Fruit fly (Drosophila melanogaster) whole organism, wandering third instar larva: ENCODE measurements around the gene Cyp4d21.

ENCODE experiments used
- Abd-B ChIP-seq: fragments of >200 bp; optimal IDR thresholded peaks from 2 replicates; lab custom pipeline; 2017; ENCODE audit warnings: missing biosample characterization, missing genetic modification characterization
- CG32264 ChIP-seq: fragments of 200-800 bp; sonication (Bioruptor generic); optimal IDR thresholded peaks from 2 replicates; lab custom pipeline; 2016; ENCODE audit warnings: missing biosample characterization, missing genetic modification characterization
- CG9705 ChIP-seq: fragments of 200-800 bp; sonication (Bioruptor generic); optimal IDR thresholded peaks from 2 replicates; lab custom pipeline; 2018; ENCODE audit warnings: missing biosample characterization, mild to moderate bottlenecking, missing genetic modification characterization
- Dfd ChIP-seq: fragments of >200 bp; optimal IDR thresholded peaks from 2 replicates; lab custom pipeline; 2017; ENCODE audit warnings: missing biosample characterization, missing genetic modification characterization
- Dif ChIP-seq: fragments of 200-275, 200-300 bp; sonication (Bioruptor generic); optimal IDR thresholded peaks from 2 replicates; lab custom pipeline; 2018; ENCODE audit warnings: missing biosample characterization, missing genetic modification characterization; ENCODE audit not compliant: partially characterized antibody
- GATAd ChIP-seq: sonication (Bioruptor generic); optimal IDR thresholded peaks from 2 replicates; lab custom pipeline; 2016; ENCODE audit warnings: missing biosample characterization, missing genetic modification characterization
- HLH106 ChIP-seq: fragments of 200-800 bp; optimal IDR thresholded peaks from 3 replicates; lab custom pipeline; 2019; ENCODE audit warnings: missing biosample characterization, mild to moderate bottlenecking, missing genetic modification characterization, moderate library complexity
- Hr83 ChIP-seq: fragments of 200-300 bp; sonication (Bioruptor generic); optimal IDR thresholded peaks from 2 replicates; lab custom pipeline; 2016; ENCODE audit warnings: missing biosample characterization, mild to moderate bottlenecking, missing genetic modification characterization, moderate library complexity; ENCODE audit not compliant: poor library complexity, severe bottlenecking
- Jra ChIP-seq: sonication (Bioruptor generic); optimal IDR thresholded peaks from 2 replicates; lab custom pipeline; 2016; ENCODE audit warnings: missing biosample characterization, missing genetic modification characterization
- Mio ChIP-seq: sonication (Bioruptor generic); optimal IDR thresholded peaks from 2 replicates; lab custom pipeline; 2016; ENCODE audit warnings: missing biosample characterization, missing genetic modification characterization
- Myc ChIP-seq: fragments of >200 bp; optimal IDR thresholded peaks from 2 replicates; lab custom pipeline; 2017
- N ChIP-seq: fragments of >200 bp; optimal IDR thresholded peaks from 2 replicates; lab custom pipeline; 2018; ENCODE audit warnings: missing biosample characterization, missing external identifiers, missing genetic modification characterization
- OdsH ChIP-seq: fragments of 200-800 bp; sonication (Bioruptor generic); optimal IDR thresholded peaks from 2 replicates; lab custom pipeline; 2016; ENCODE audit warnings: missing biosample characterization, mild to moderate bottlenecking, missing genetic modification characterization
- Rel ChIP-seq, 2 experiments: fragments of 200-800 bp; sonication (Bioruptor generic) in 1 of 2; optimal IDR thresholded peaks; 2 replicates in 1 of 2; 3 replicates in 1 of 2; lab custom pipeline; 2016 to 2019; ENCODE audit warnings: mild to moderate bottlenecking in 2 of 2, missing biosample characterization in 2 of 2, missing genetic modification characterization in 2 of 2, moderate library complexity in 1 of 2
- Vsx2 ChIP-seq: fragments of 200-300, 225-300 bp; sonication (Bioruptor generic); optimal IDR thresholded peaks from 2 replicates; lab custom pipeline; 2018; ENCODE audit warnings: missing biosample characterization, missing genetic modification characterization; ENCODE audit not compliant: partially characterized antibody
- brk ChIP-seq: fragments of 200-800 bp; sonication (Bioruptor generic); optimal IDR thresholded peaks from 2 replicates; lab custom pipeline; 2016; ENCODE audit warnings: missing biosample characterization, mild to moderate bottlenecking, missing genetic modification characterization
- dl ChIP-seq, 2 experiments: fragments of 175-275, 200-275 bp in 1 of 2; fragments of 200-275 bp in 1 of 2; sonication (Bioruptor generic); optimal IDR thresholded peaks; lab custom pipeline; 2018; ENCODE audit warnings: mild to moderate bottlenecking in 2 of 2, missing biosample characterization in 2 of 2, missing genetic modification characterization in 2 of 2, moderate library complexity in 2 of 2; ENCODE audit not compliant: partially characterized antibody in 2 of 2, insufficient read depth in 1 of 2
- dmrt93B ChIP-seq: fragments of 200-800 bp; sonication (Bioruptor generic); optimal IDR thresholded peaks from 2 replicates; lab custom pipeline; 2018; ENCODE audit warnings: missing biosample characterization, mild to moderate bottlenecking, missing genetic modification characterization
- dsf ChIP-seq: sonication (Bioruptor generic); optimal IDR thresholded peaks from 2 replicates; lab custom pipeline; 2016; ENCODE audit warnings: missing biosample characterization, missing genetic modification characterization, borderline replicate concordance
- ey ChIP-seq: fragments of 200-800 bp; sonication (Bioruptor generic); optimal IDR thresholded peaks from 2 replicates; lab custom pipeline; 2016; ENCODE audit warnings: missing biosample characterization, missing genetic modification characterization
- foxo ChIP-seq, 2 experiments: fragments of 200-800 bp; sonication (Bioruptor generic); optimal IDR thresholded peaks; 2 replicates in 1 of 2; 3 replicates in 1 of 2; lab custom pipeline; 2016 to 2017; ENCODE audit warnings: missing biosample characterization in 2 of 2, missing genetic modification characterization in 2 of 2
- fru ChIP-seq: fragments of 200-800 bp; sonication (Bioruptor generic); optimal IDR thresholded peaks from 3 replicates; lab custom pipeline; 2016; ENCODE audit warnings: missing biosample characterization, mild to moderate bottlenecking, missing genetic modification characterization
- h ChIP-seq: fragments of 200-800 bp; sonication (Bioruptor generic); optimal IDR thresholded peaks from 3 replicates; lab custom pipeline; 2016; ENCODE audit warnings: missing biosample characterization, mild to moderate bottlenecking, missing genetic modification characterization
- jim ChIP-seq: fragments of 175-275, 200-325 bp; sonication (Bioruptor generic); optimal IDR thresholded peaks from 2 replicates; lab custom pipeline; 2016; ENCODE audit warnings: missing biosample characterization, mild to moderate bottlenecking, missing genetic modification characterization
- pan ChIP-seq: fragments of >200 bp; optimal IDR thresholded peaks from 2 replicates; lab custom pipeline; 2017
- psq ChIP-seq: fragments of 200-800 bp; sonication (Bioruptor generic); optimal IDR thresholded peaks from 3 replicates; lab custom pipeline; 2017; ENCODE audit warnings: missing biosample characterization, mild to moderate bottlenecking, missing genetic modification characterization, moderate library complexity
- rgr ChIP-seq: fragments of 200-800 bp; sonication (Bioruptor generic); optimal IDR thresholded peaks from 3 replicates; lab custom pipeline; 2016; ENCODE audit warnings: missing biosample characterization, mild to moderate bottlenecking, missing genetic modification characterization
- sage ChIP-seq: fragments of 200-800 bp; sonication (Bioruptor generic); optimal IDR thresholded peaks from 2 replicates; lab custom pipeline; 2016; ENCODE audit warnings: missing biosample characterization, mild to moderate bottlenecking, missing genetic modification characterization
- sv ChIP-seq: fragments of 200-800 bp; sonication (Bioruptor generic); optimal IDR thresholded peaks from 3 replicates; lab custom pipeline; 2016; ENCODE audit warnings: missing biosample characterization, missing genetic modification characterization
- tai ChIP-seq: sonication (Bioruptor generic); optimal IDR thresholded peaks from 2 replicates; lab custom pipeline; 2016; ENCODE audit warnings: missing biosample characterization, missing genetic modification characterization
- usp ChIP-seq: fragments of >200 bp; optimal IDR thresholded peaks from 2 replicates; lab custom pipeline; 2017; ENCODE audit warnings: missing biosample characterization, missing genetic modification characterization
- woc ChIP-seq: sonication (Bioruptor generic); optimal IDR thresholded peaks from 2 replicates; lab custom pipeline; 2016; ENCODE audit warnings: missing biosample characterization, mild to moderate bottlenecking, missing genetic modification characterization

The Cyp4d21 gene

DNA sequence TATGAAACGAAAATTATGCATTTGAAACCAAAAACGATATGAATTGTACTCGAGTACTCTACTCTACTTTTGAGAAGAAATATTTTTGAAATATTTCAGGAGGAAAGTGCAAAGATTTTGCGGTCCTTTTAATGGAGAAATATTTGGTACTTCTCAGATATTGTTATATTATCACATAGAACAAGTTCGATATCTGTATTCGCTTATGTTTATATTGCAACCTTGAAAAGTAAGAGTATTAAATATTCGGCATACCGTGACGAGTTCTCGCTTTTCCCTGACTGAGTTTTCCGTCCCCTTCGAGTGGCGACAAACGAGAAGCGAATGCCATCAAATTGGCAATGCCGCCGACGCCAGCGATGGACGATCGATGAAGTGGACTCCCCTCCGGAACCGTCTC lies 16.3 kb downstream of the Cyp4d21 start:
- TF ChIP-seq woc (GFP tag; lab: Kevin White, UChicago) (no peak), h (GFP tag; lab: Kevin White, UChicago) (no peak), Hr83 (GFP tag; lab: Kevin White, UChicago) (no peak), psq (no peak), dsf (GFP tag; lab: Kevin White, UChicago) (no peak), GATAd (GFP tag; lab: Kevin White, UChicago) (no peak), HLH106 (tag; lab: Kevin White, UChicago) (no peak), fru (no peak), jim (no peak), CG32264 (GFP tag; lab: Kevin White, UChicago) (no peak), usp (no peak), dl (GFP tag; optimal IDR thresholded peaks at IDR 0.05; lab: Kevin White, UChicago; ENCODE audit: insufficient read depth in 1 of 2, partially characterized antibody in 2 of 2) (no peak), Rel (GFP tag; optimal IDR thresholded peaks at IDR 0.05; lab: Kevin White, UChicago) (no peak), Rel (tag; optimal IDR thresholded peaks at IDR 0.05; lab: Kevin White, UChicago) (no peak), ey (GFP tag; lab: Kevin White, UChicago) (no peak), Vsx2 (GFP tag; lab: Kevin White, UChicago) (no peak), rgr (GFP tag; lab: Kevin White, UChicago) (no peak), Mio (GFP tag; lab: Kevin White, UChicago) (no peak), Myc (lab: Kevin White, UChicago) (no peak)

DNA sequence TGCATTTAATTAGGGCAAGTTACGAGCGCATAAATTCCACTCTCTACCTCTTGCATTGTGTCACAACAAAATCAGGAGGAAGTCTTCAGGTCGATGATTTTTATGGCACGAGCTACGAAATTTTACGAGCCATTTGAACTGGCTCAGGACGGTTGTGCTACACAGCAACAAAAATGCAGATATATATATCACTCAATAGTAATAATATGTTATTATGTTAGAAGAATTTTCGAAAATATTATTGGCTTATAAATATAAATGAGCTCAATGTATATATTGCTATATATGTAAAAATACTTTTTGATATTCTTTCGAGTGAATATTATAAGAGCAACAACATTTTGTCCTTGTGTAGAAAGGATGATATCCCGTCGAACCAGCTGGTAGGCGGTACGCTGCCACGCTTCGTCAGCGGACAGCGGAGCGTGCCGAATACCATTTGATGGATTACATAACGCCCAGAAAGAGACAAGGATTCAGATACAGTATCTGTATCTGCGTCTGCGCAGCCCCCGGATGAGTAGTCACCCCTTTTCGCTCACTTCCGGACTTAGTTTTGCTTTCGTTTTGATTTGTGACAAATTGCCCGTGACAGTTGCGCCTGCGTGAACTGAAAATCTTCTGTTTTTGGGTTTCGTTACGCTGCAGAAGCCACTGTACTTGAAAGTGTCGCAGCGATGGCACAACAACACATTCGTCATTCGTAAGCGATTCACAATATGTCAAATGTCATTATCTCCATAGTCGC lies 18.9 kb downstream of the Cyp4d21 start:
- TF ChIP-seq Dfd: no peak
- TF ChIP-seq OdsH (GFP tag; lab: Kevin White, UChicago): no peak
- TF ChIP-seq ey (GFP tag; lab: Kevin White, UChicago): no peak
- no peak for TF ChIP-seq dmrt93B (GFP tag; lab: Kevin White, UChicago)
- no peak for TF ChIP-seq sage (GFP tag; lab: Kevin White, UChicago)
- TF ChIP-seq Abd-B (GFP tag; lab: Kevin White, UChicago): no peak
- no peak for TF ChIP-seq h (GFP tag; lab: Kevin White, UChicago)
- no peak for TF ChIP-seq sv (GFP tag; lab: Kevin White, UChicago)
- TF ChIP-seq CG32264 (GFP tag; lab: Kevin White, UChicago): no peak
- TF ChIP-seq Dif: no peak
- TF ChIP-seq CG9705 (GFP tag; lab: Kevin White, UChicago): no peak
- no peak for TF ChIP-seq psq
- no peak for TF ChIP-seq woc (GFP tag; lab: Kevin White, UChicago)
- no peak for TF ChIP-seq pan
- no peak for TF ChIP-seq Hr83 (GFP tag; lab: Kevin White, UChicago)
- TF ChIP-seq fru: no peak
- no peak for TF ChIP-seq dsf (GFP tag; lab: Kevin White, UChicago)
- TF ChIP-seq N (GFP tag; lab: Kevin White, UChicago): no peak
- TF ChIP-seq jim: no peak
- TF ChIP-seq, all 38 proteins: peak for 0

DNA sequence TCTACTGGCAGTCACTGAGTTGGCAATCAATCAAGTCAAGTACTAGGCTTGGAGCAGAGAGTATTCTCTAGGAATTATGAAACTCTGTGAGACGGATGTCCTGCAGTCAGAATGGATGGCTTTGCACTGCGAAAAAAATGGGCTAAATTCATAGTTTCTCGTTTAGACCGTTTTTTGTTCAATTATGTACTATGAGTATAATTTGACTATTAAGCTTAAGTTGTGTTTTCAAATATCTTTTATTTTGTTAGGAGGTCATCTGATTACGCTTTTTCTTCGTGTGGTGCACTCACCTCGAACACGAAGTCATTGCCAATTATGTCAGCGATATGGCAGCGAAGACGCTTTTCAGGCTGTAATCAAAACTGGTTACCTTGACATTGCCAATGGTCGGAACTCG lies 22.1 kb downstream of the Cyp4d21 start:
- TF ChIP-seq woc (GFP tag; lab: Kevin White, UChicago) (no peak), Dif (no peak)

DNA sequence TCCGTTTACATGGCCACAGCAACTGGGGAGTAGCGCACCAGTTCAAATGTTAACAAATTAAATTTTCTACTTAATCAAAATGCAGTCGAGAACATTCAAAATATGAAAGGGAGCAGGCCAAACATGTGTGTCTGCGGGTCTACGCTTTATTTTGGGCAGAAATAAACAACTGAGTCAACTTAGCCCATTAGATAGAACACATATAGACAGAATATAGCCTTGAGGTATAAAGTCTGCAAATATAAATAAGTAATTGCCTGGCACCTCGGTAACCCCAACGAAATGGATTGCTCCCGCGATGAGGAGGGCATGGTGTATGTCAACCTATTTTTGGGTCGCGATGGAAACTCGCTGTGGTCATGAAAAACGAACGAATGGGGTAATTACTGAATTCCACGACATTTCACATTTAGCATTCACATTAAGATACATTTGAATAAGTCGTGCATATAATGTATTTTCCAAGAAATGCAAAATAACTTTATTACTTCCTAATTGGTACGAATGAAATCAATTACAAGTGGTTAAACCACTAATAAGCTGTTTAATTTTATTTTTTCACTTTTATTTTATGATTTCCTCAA lies 23.1 kb downstream of the Cyp4d21 start:
- no peak for TF ChIP-seq CG9705 (GFP tag; lab: Kevin White, UChicago)
- no peak for TF ChIP-seq foxo (GFP tag; optimal IDR thresholded peaks at IDR 0.05; lab: Kevin White, UChicago)
- TF ChIP-seq Dif: no peak
- TF ChIP-seq sv (GFP tag; lab: Kevin White, UChicago): no peak
- TF ChIP-seq Myc (lab: Kevin White, UChicago): no peak
- TF ChIP-seq Rel (GFP tag; optimal IDR thresholded peaks at IDR 0.05; lab: Kevin White, UChicago): no peak
- TF ChIP-seq Rel (tag; optimal IDR thresholded peaks at IDR 0.05; lab: Kevin White, UChicago): no peak
- no peak for TF ChIP-seq tai
- TF ChIP-seq brk: no peak
- TF ChIP-seq N (GFP tag; lab: Kevin White, UChicago): no peak
- TF ChIP-seq Jra (GFP tag; lab: Kevin White, UChicago): no peak
- TF ChIP-seq HLH106 (tag; lab: Kevin White, UChicago): no peak
